Worm (Caenorhabditis elegans) whole organism, L4 larva: Measurements from ENCODE around the gene srv-11.

Experiments
- F10B5.3 ChIP-seq: sonication (generic microtip); optimal IDR thresholded peaks from 2 replicates; lab custom pipeline; 2016; ENCODE audit warnings: mild to moderate bottlenecking, missing genetic modification characterization, missing compliant biosample characterization
- F49E8.2 ChIP-seq: sonication (generic microtip); optimal IDR thresholded peaks from 2 replicates; lab custom pipeline; 2016; ENCODE audit warnings: missing compliant biosample characterization, mild to moderate bottlenecking, missing genetic modification characterization, borderline replicate concordance
- T26A8.4 ChIP-seq: fragments of 200-800 bp; sonication (Bioruptor generic); IDR thresholded peaks from 2 replicates; pipeline ENCODE4 v1.3.6; 2022; ENCODE audit warnings: missing genetic modification characterization, missing compliant biosample characterization
- Y48G9A.11 ChIP-seq: fragments of 200-800 bp; sonication (Bioruptor generic); IDR thresholded peaks from 2 replicates; pipeline ENCODE4 v1.3.6; 2022; ENCODE audit warnings: missing genetic modification reagents, missing genetic modification characterization, missing compliant biosample characterization
- ZK546.5 ChIP-seq, 2 experiments: sonication (generic microtip); optimal IDR thresholded peaks; 2 replicates each; lab custom pipeline; 2017; ENCODE audit warnings: missing biosample characterization in 2 of 2, missing genetic modification characterization in 2 of 2
- aha-1 ChIP-seq: fragments of 150-350 bp; peaks from one replicate; lab custom pipeline; 2014; ENCODE audit warnings: missing biosample characterization, missing genetic modification characterization
- aly-2 ChIP-seq: sonication (generic microtip); optimal IDR thresholded peaks from 2 replicates; lab custom pipeline; 2018; ENCODE audit warnings: missing biosample characterization, missing genetic modification characterization
- arid-1 ChIP-seq: fragments of 200-800 bp; sonication (Bioruptor generic); conservative IDR thresholded peaks from 2 replicates; pipeline ENCODE4 v1.3.6; 2022; ENCODE audit warnings: missing genetic modification reagents, missing genetic modification characterization, missing compliant biosample characterization
- ceh-20 ChIP-seq: fragments of 200-800 bp; sonication (Bioruptor generic); IDR thresholded peaks from 2 replicates; pipeline ENCODE4 v1.3.6; 2022; ENCODE audit warnings: missing genetic modification reagents, missing genetic modification characterization, missing compliant biosample characterization
- ceh-62 ChIP-seq: sonication (generic microtip); optimal IDR thresholded peaks from 2 replicates; lab custom pipeline; 2017; ENCODE audit warnings: missing biosample characterization, missing genetic modification characterization
- ceh-82 ChIP-seq: sonication (generic microtip); optimal IDR thresholded peaks from 2 replicates; lab custom pipeline; 2017; ENCODE audit warnings: missing biosample characterization, missing genetic modification characterization
- ces-1 ChIP-seq: fragments of 150-350 bp; sonication (generic microtip); optimal IDR thresholded peaks from 4 replicates; lab custom pipeline; 2014; ENCODE audit warnings: missing biosample characterization, missing genetic modification reagents, missing genetic modification characterization
- daf-12 ChIP-seq: fragments of 150-350 bp; optimal IDR thresholded peaks from 2 replicates; lab custom pipeline; 2014; ENCODE audit warnings: missing biosample characterization, missing genetic modification reagents, missing genetic modification characterization
- daf-8 ChIP-seq: fragments of 200-800 bp; sonication (Bioruptor generic); IDR thresholded peaks from 2 replicates; pipeline ENCODE4 v1.3.6; 2022; ENCODE audit warnings: missing genetic modification characterization, missing compliant biosample characterization
- dmd-6 ChIP-seq: fragments of 200-800 bp; sonication (Bioruptor generic); IDR thresholded peaks from 2 replicates; pipeline ENCODE4 v1.3.6; 2022; ENCODE audit warnings: missing genetic modification reagents, missing genetic modification characterization, missing compliant biosample characterization
- dmd-9 ChIP-seq: fragments of 200-800 bp; sonication (Bioruptor generic); IDR thresholded peaks from 2 replicates; pipeline ENCODE4 v1.3.6; 2022; ENCODE audit warnings: missing genetic modification reagents, missing genetic modification characterization, missing compliant biosample characterization
- dpl-1 ChIP-seq: fragments of 150-350 bp; optimal IDR thresholded peaks from 2 replicates; lab custom pipeline; 2014; ENCODE audit warnings: missing biosample characterization, missing genetic modification reagents, missing genetic modification characterization
- duxl-1 ChIP-seq: sonication (generic microtip); optimal IDR thresholded peaks from 2 replicates; lab custom pipeline; 2016; ENCODE audit warnings: mild to moderate bottlenecking, missing genetic modification characterization, moderate library complexity, missing compliant biosample characterization; ENCODE audit not compliant: poor library complexity
- dve-1 ChIP-seq: sonication (generic microtip); optimal IDR thresholded peaks from 2 replicates; lab custom pipeline; 2017; ENCODE audit warnings: antibody characterized with exemption, mild to moderate bottlenecking, missing genetic modification characterization, missing compliant biosample characterization; ENCODE audit not compliant: insufficient read depth
- egl-27 ChIP-seq: sonication (generic microtip); optimal IDR thresholded peaks from 3 replicates; lab custom pipeline; 2017; ENCODE audit warnings: missing biosample characterization, missing genetic modification reagents, missing genetic modification characterization
- egl-43 ChIP-seq: fragments of 200-800 bp; sonication (Bioruptor generic); IDR thresholded peaks from 2 replicates; pipeline ENCODE4 v1.3.6; 2022; ENCODE audit warnings: missing genetic modification reagents, missing genetic modification characterization, missing compliant biosample characterization
- fkh-10 ChIP-seq: fragments of 150-350 bp; optimal IDR thresholded peaks from 2 replicates; lab custom pipeline; 2014; ENCODE audit warnings: missing biosample characterization, missing genetic modification reagents, missing genetic modification characterization
- fos-1 ChIP-seq: fragments of 150-350 bp; optimal IDR thresholded peaks from 2 replicates; lab custom pipeline; 2014; ENCODE audit warnings: missing biosample characterization, missing genetic modification characterization
- gei-8 ChIP-seq: fragments of 200-800 bp; sonication (Bioruptor generic); optimal IDR thresholded peaks from 2 replicates; lab custom pipeline; 2018; ENCODE audit warnings: mild to moderate bottlenecking, missing genetic modification characterization, missing compliant biosample characterization
- hlh-30 ChIP-seq: sonication (generic microtip); optimal IDR thresholded peaks from 2 replicates; lab custom pipeline; 2017; ENCODE audit warnings: antibody characterized with exemption, mild to moderate bottlenecking, missing genetic modification characterization, missing compliant biosample characterization; ENCODE audit not compliant: insufficient read depth
- hmg-1.1 ChIP-seq: fragments of 200-800 bp; sonication (Bioruptor generic); IDR thresholded peaks from 2 replicates; pipeline ENCODE4 v1.3.6; 2022; ENCODE audit warnings: missing genetic modification reagents, missing genetic modification characterization, missing compliant biosample characterization
- lim-7 ChIP-seq: fragments of 200-800 bp; sonication (Bioruptor generic); IDR thresholded peaks from 2 replicates; pipeline ENCODE4 v1.3.6; 2022; ENCODE audit warnings: missing genetic modification characterization, missing compliant biosample characterization
- lin-1 ChIP-seq: fragments of 200-800 bp; sonication (Bioruptor generic); IDR thresholded peaks from 2 replicates; pipeline ENCODE4 v1.3.6; 2022; ENCODE audit warnings: missing genetic modification reagents, missing genetic modification characterization, missing compliant biosample characterization
- lin-15B ChIP-seq: fragments of 150-350 bp; sonication (generic microtip); optimal IDR thresholded peaks from 3 replicates; lab custom pipeline; 2014; ENCODE audit warnings: missing biosample characterization, missing genetic modification characterization
- lin-38 ChIP-seq: fragments of 200-800 bp; sonication (Bioruptor generic); IDR thresholded peaks from 2 replicates; pipeline ENCODE4 v1.3.6; 2022; ENCODE audit warnings: missing genetic modification reagents, missing genetic modification characterization, missing compliant biosample characterization
- lin-39 ChIP-seq: fragments of 150-350 bp; optimal IDR thresholded peaks from 2 replicates; lab custom pipeline; 2014; ENCODE audit warnings: missing biosample characterization, missing genetic modification reagents, missing genetic modification characterization
- mdt-29 ChIP-seq: fragments of 200-800 bp; sonication (Bioruptor generic); IDR thresholded peaks from 2 replicates; pipeline ENCODE4 v1.3.6; 2022; ENCODE audit warnings: missing genetic modification reagents, missing genetic modification characterization, missing compliant biosample characterization
- mep-1 ChIP-seq: fragments of 150-350 bp; sonication (generic microtip); optimal IDR thresholded peaks from 3 replicates; lab custom pipeline; 2014; ENCODE audit warnings: missing biosample characterization, missing genetic modification characterization
- mxl-2 ChIP-seq: fragments of 200-800 bp; sonication (Bioruptor generic); conservative IDR thresholded peaks from 2 replicates; pipeline ENCODE4 v1.3.6; 2022; ENCODE audit warnings: missing genetic modification reagents, missing genetic modification characterization, missing compliant biosample characterization
- nhr-102 ChIP-seq: sonication (generic microtip); optimal IDR thresholded peaks from 2 replicates; lab custom pipeline; 2016; ENCODE audit warnings: mild to moderate bottlenecking, missing genetic modification characterization, moderate library complexity, missing compliant biosample characterization
- nhr-11 ChIP-seq: fragments of 150-350 bp; optimal IDR thresholded peaks from 2 replicates; lab custom pipeline; 2014; ENCODE audit warnings: missing biosample characterization, missing genetic modification characterization
- nhr-25 ChIP-seq: sonication (generic microtip); optimal IDR thresholded peaks from 2 replicates; lab custom pipeline; 2017; ENCODE audit warnings: missing genetic modification characterization, mild to moderate bottlenecking, missing compliant biosample characterization, antibody characterized with exemption, moderate library complexity, borderline replicate concordance; ENCODE audit not compliant: insufficient read depth
- nhr-28 ChIP-seq: fragments of 150-350 bp; optimal IDR thresholded peaks from 2 replicates; lab custom pipeline; 2014; ENCODE audit warnings: missing biosample characterization, missing genetic modification characterization
- nhr-41 ChIP-seq: fragments of 200-800 bp; sonication (Bioruptor generic); IDR thresholded peaks from 2 replicates; pipeline ENCODE4 v1.3.6; 2022; ENCODE audit warnings: missing genetic modification reagents, missing genetic modification characterization, missing compliant biosample characterization
- nhr-42 ChIP-seq: fragments of 200-800 bp; sonication (Bioruptor generic); IDR thresholded peaks from 2 replicates; pipeline ENCODE4 v1.3.6; 2022; ENCODE audit warnings: missing genetic modification characterization, missing compliant biosample characterization
- nhr-48 ChIP-seq: sonication (generic microtip); optimal IDR thresholded peaks from 2 replicates; lab custom pipeline; 2016; ENCODE audit warnings: mild to moderate bottlenecking, missing genetic modification characterization, missing compliant biosample characterization
- nhr-6 ChIP-seq: fragments of 150-350 bp; optimal IDR thresholded peaks from 2 replicates; lab custom pipeline; 2014; ENCODE audit warnings: missing biosample characterization, missing genetic modification characterization
- nhr-76 ChIP-seq: fragments of 150-350 bp; optimal IDR thresholded peaks from 2 replicates; lab custom pipeline; 2014; ENCODE audit warnings: missing biosample characterization, missing genetic modification characterization
- nhr-77 ChIP-seq: fragments of 150-350 bp; optimal IDR thresholded peaks from 2 replicates; lab custom pipeline; 2014; ENCODE audit warnings: missing biosample characterization, missing genetic modification characterization
- pha-4 ChIP-seq, 2 experiments: fragments of 150-350 bp in 1 of 2; fragments of 200-800 bp in 1 of 2; sonication (Bioruptor generic) in 1 of 2; IDR thresholded peaks in 1 of 2; optimal IDR thresholded peaks in 1 of 2; 2 replicates each; pipeline versions ENCODE4 v1.3.6 to Lab custom; 2014 to 2022; ENCODE audit warnings: missing genetic modification characterization in 2 of 2, missing genetic modification reagents in 2 of 2, missing biosample characterization in 1 of 2, missing compliant biosample characterization in 1 of 2
- pqm-1 ChIP-seq: sonication (generic microtip); optimal IDR thresholded peaks from 2 replicates; lab custom pipeline; 2017; ENCODE audit warnings: missing biosample characterization, missing genetic modification characterization
- sdz-12 ChIP-seq: fragments of 200-800 bp; sonication (Bioruptor generic); optimal IDR thresholded peaks from 2 replicates; lab custom pipeline; 2018; ENCODE audit warnings: mild to moderate bottlenecking, missing genetic modification characterization, missing compliant biosample characterization
- snpc-1.2 ChIP-seq: fragments of 200-800 bp; sonication (Bioruptor generic); IDR thresholded peaks from 2 replicates; pipeline ENCODE4 v1.3.6; 2022; ENCODE audit warnings: missing genetic modification reagents, missing genetic modification characterization, missing compliant biosample characterization
- unc-62 ChIP-seq, 3 experiments: fragments of 150-350 bp in 1 of 3; sonication (generic microtip); optimal IDR thresholded peaks in 2 of 3; peaks in 1 of 3; 1 replicate in 1 of 3; 2 replicates in 2 of 3; lab custom pipeline; 2014 to 2017; ENCODE audit warnings: missing biosample characterization in 3 of 3, missing genetic modification characterization in 3 of 3, missing genetic modification reagents in 3 of 3, missing genotype in 1 of 3
- zfp-3 ChIP-seq: fragments of 200-800 bp; sonication (Bioruptor generic); conservative IDR thresholded peaks from 2 replicates; pipeline ENCODE4 v1.3.6; 2022; ENCODE audit warnings: missing genetic modification reagents, missing genetic modification characterization, missing compliant biosample characterization

The srv-11 gene

DNA sequence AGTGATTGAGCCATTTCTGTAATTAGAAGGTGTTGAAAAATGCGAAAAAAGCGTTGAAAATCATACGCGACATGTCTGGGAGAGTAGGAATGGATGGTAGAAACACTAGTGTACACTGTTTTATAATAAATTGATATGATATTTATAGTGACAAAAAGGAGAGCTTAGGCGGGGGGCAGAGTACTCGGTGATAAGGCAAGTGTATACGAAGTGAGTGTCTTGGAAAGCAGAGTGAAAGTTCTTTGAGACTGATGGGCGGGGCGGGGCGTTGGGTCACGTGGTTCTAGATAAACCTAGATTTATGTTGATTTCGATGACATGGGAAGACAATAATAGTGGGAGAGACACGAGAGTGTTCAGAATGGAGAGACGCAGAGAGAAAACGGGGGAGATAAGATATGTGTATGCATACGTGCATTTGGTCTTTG lies 50.8 kb downstream of the srv-11 start, which contains the start of gene gln-3 (continued):
- TF ChIP-seq egl-43 (GFP tag; lab: Robert Waterston, UW) = no peak
- no peak; the same call in 1 of the 2 replicates for TF ChIP-seq arid-1 (GFP tag; lab: Robert Waterston, UW)
- no peak for TF ChIP-seq hmg-1.1
- no peak for TF ChIP-seq gei-8
- TF ChIP-seq T26A8.4 (GFP tag; lab: Robert Waterston, UW) = peak; percentile 57; the same call in 1 of the 2 replicates
- no peak for TF ChIP-seq daf-8 (GFP tag; lab: Robert Waterston, UW)
- TF ChIP-seq pqm-1 (tag; lab: Kevin White, UChicago) = no peak
- TF ChIP-seq nhr-77 (tag; lab: Kevin White, UChicago) = no peak
- no peak for TF ChIP-seq fos-1 (tag; lab: Kevin White, UChicago)
- no peak for TF ChIP-seq lin-15B
- peak; percentile 59 for TF ChIP-seq duxl-1 (tag; lab: Kevin White, UChicago)
- TF ChIP-seq hlh-30 = peak; percentile 83
- no peak for TF ChIP-seq zfp-3 (GFP tag; lab: Robert Waterston, UW)
- TF ChIP-seq egl-27 (tag; lab: Kevin White, UChicago) = no peak
- TF ChIP-seq lim-7 (GFP tag; lab: Robert Waterston, UW) = no peak
- TF ChIP-seq F10B5.3 (tag; lab: Kevin White, UChicago) = no peak
- TF ChIP-seq ces-1 = no peak
- peak; percentile 55; the same call in 1 of the 2 replicates for TF ChIP-seq nhr-41
- no peak for TF ChIP-seq nhr-25 (tag; lab: Kevin White, UChicago)
- peak; percentile 89 for TF ChIP-seq dmd-6 (GFP tag; lab: Robert Waterston, UW)
- peak; percentile 50 for TF ChIP-seq nhr-48
- no peak for TF ChIP-seq Y48G9A.11
- no peak for TF ChIP-seq aly-2 (tag; lab: Kevin White, UChicago)
- no peak for TF ChIP-seq unc-62 (GFP tag; optimal IDR thresholded peaks at IDR 0.05 in 1 of 2; lab: Kevin White, UChicago)
- no peak for TF ChIP-seq unc-62 (tag; optimal IDR thresholded peaks at IDR 0.05; lab: Kevin White, UChicago)
- TF ChIP-seq ceh-82 (tag; lab: Kevin White, UChicago) = no peak
- TF ChIP-seq lin-1 (GFP tag; lab: Robert Waterston, UW) = no peak
- peak; percentile 64 for TF ChIP-seq nhr-102 (tag; lab: Kevin White, UChicago)
- TF ChIP-seq nhr-6 (tag; lab: Kevin White, UChicago) = no peak
- peak; percentile 42 for TF ChIP-seq mep-1
- peak; percentile 32; the same call in 1 of the 2 replicates for TF ChIP-seq ceh-20 (GFP tag; lab: Robert Waterston, UW)
- no peak for TF ChIP-seq dmd-9 (GFP tag; lab: Robert Waterston, UW)
- TF ChIP-seq daf-12 = no peak
- TF ChIP-seq mxl-2 (GFP tag; lab: Robert Waterston, UW) = peak; percentile 74; the same call in 1 of the 2 replicates
- no peak for TF ChIP-seq mdt-29 (GFP tag; lab: Robert Waterston, UW)
- no peak for TF ChIP-seq fkh-10 (GFP tag; lab: Kevin White, UChicago)
- no peak for TF ChIP-seq snpc-1.2
- no peak for TF ChIP-seq lin-39 (tag; lab: Kevin White, UChicago)
- no peak for TF ChIP-seq ZK546.5 (tag; optimal IDR thresholded peaks at IDR 0.05; lab: Kevin White, UChicago)
- peak; percentile 91 for TF ChIP-seq aha-1 (tag; lab: Kevin White, UChicago)
- no peak for TF ChIP-seq nhr-42 (GFP tag; lab: Robert Waterston, UW)
- TF ChIP-seq dve-1 (tag; lab: Kevin White, UChicago) = peak; percentile 91
- TF ChIP-seq F49E8.2 = no peak
- TF ChIP-seq ceh-62 (tag; lab: Kevin White, UChicago) = no peak
- TF ChIP-seq nhr-76 (tag; lab: Kevin White, UChicago) = no peak
- peak; percentile 25 for TF ChIP-seq nhr-28
- no peak for TF ChIP-seq sdz-12 (GFP tag; lab: Kevin White, UChicago)
- 0 out of 2 replicates have a peak, but pooled peaks have one; percentile 17 for TF ChIP-seq pha-4 (GFP tag; IDR thresholded peaks at IDR 0.05; lab: Robert Waterston, UW)
- TF ChIP-seq pha-4 (tag; optimal IDR thresholded peaks at IDR 0.05; lab: Kevin White, UChicago) = no peak
- no peak for TF ChIP-seq dpl-1 (GFP tag; lab: Kevin White, UChicago)
- peak; percentile 7; the same call in 1 of the 2 replicates for TF ChIP-seq lin-38 (GFP tag; lab: Robert Waterston, UW)
- TF ChIP-seq nhr-11 (tag; lab: Kevin White, UChicago) = no peak
